Worm (Caenorhabditis elegans) whole organism, young adult: ENCODE results near the gene R05C11.2.
A peak's percentile ranks its signal among the peaks of the same experiment; 100 is the strongest.

Experiments used
- B0035.1 ChIP-seq: sonication (generic microtip); optimal IDR thresholded peaks from 2 replicates; lab custom pipeline; 2016; ENCODE audit warnings: missing genetic modification characterization, mild to moderate bottlenecking, missing compliant biosample characterization, missing genotype, missing genetic modification reagents
- F23B12.7 ChIP-seq: sonication (generic microtip); optimal IDR thresholded peaks from 2 replicates; lab custom pipeline; 2017; ENCODE audit warnings: missing genetic modification characterization, mild to moderate bottlenecking, missing compliant biosample characterization, antibody characterized with exemption, moderate library complexity; ENCODE audit not compliant: insufficient read depth
- F33H1.4 ChIP-seq: fragments of 200-800 bp; sonication (Bioruptor generic); IDR thresholded peaks from 2 replicates; pipeline ENCODE4 v1.3.6; 2022; ENCODE audit warnings: missing genetic modification reagents, missing genetic modification characterization, missing compliant biosample characterization
- F37B4.10 ChIP-seq: fragments of 200-800 bp; sonication (Bioruptor generic); IDR thresholded peaks from 2 replicates; pipeline ENCODE4 v1.3.6; 2022; ENCODE audit warnings: missing genetic modification characterization, missing compliant biosample characterization
- F39B2.1 ChIP-seq: fragments of 200-800 bp; sonication (Bioruptor generic); IDR thresholded peaks from 2 replicates; pipeline ENCODE4 v1.3.6; 2022; ENCODE audit warnings: missing genetic modification reagents, missing genetic modification characterization, missing compliant biosample characterization
- F49E8.2 ChIP-seq: sonication (generic microtip); optimal IDR thresholded peaks from 3 replicates; lab custom pipeline; 2017; ENCODE audit warnings: missing genetic modification characterization, mild to moderate bottlenecking, missing compliant biosample characterization, antibody characterized with exemption, moderate library complexity; ENCODE audit not compliant: insufficient read depth
- F52B5.7 ChIP-seq: sonication (generic microtip); optimal IDR thresholded peaks from 2 replicates; lab custom pipeline; 2016; ENCODE audit warnings: mild to moderate bottlenecking, missing genetic modification characterization, missing compliant biosample characterization
- F57C9.4 ChIP-seq: sonication (generic microtip); optimal IDR thresholded peaks from 2 replicates; lab custom pipeline; 2017; ENCODE audit warnings: mild to moderate bottlenecking, missing genetic modification characterization, missing compliant biosample characterization
- K12H6.12 ChIP-seq: fragments of 200-800 bp; sonication (Bioruptor generic); optimal IDR thresholded peaks from 2 replicates; lab custom pipeline; 2018; ENCODE audit warnings: mild to moderate bottlenecking, missing genetic modification characterization, missing compliant biosample characterization
- Y53F4B.3 ChIP-seq: fragments of 200-800 bp; sonication (Bioruptor generic); IDR thresholded peaks from 2 replicates; pipeline ENCODE4 v1.3.6; 2022; ENCODE audit warnings: missing genetic modification reagents, missing genetic modification characterization, missing compliant biosample characterization
- ama-1 ChIP-seq, 3 experiments: fragments of 150-350 bp in 1 of 3; sonication (generic microtip) in 2 of 3; optimal IDR thresholded peaks; 2 replicates each; lab custom pipeline; 2014 to 2018; ENCODE audit warnings: missing biosample characterization in 2 of 3, missing genetic modification characterization in 2 of 3, missing genetic modification reagents in 2 of 3
- attf-3 ChIP-seq: fragments of 200-800 bp; sonication (Bioruptor generic); conservative IDR thresholded peaks from 2 replicates; pipeline ENCODE4 v1.3.6; 2022; ENCODE audit warnings: missing genetic modification reagents, missing genetic modification characterization, missing compliant biosample characterization
- attf-6 ChIP-seq: fragments of 200-800 bp; sonication (Bioruptor generic); IDR thresholded peaks from 2 replicates; pipeline ENCODE4 v1.3.6; 2022; ENCODE audit warnings: missing genetic modification reagents, missing genetic modification characterization, missing compliant biosample characterization
- ceh-27 ChIP-seq: fragments of 200-800 bp; sonication (Bioruptor generic); optimal IDR thresholded peaks from 2 replicates; lab custom pipeline; 2018; ENCODE audit warnings: mild to moderate bottlenecking, missing genetic modification characterization, moderate library complexity, missing compliant biosample characterization
- ceh-91 ChIP-seq: fragments of 200-800 bp; sonication (Bioruptor generic); IDR thresholded peaks from 2 replicates; pipeline ENCODE4 v1.3.6; 2022; ENCODE audit warnings: missing genetic modification reagents, missing genetic modification characterization, missing compliant biosample characterization
- dox-1 ChIP-seq: fragments of 200-800 bp; sonication (Bioruptor generic); IDR thresholded peaks from 2 replicates; pipeline ENCODE4 v1.3.6; 2022; ENCODE audit warnings: missing genetic modification reagents, missing genetic modification characterization, missing compliant biosample characterization
- dpl-1 ChIP-seq: fragments of 150-350 bp; optimal IDR thresholded peaks from 2 replicates; lab custom pipeline; 2014; ENCODE audit warnings: missing biosample characterization, missing genetic modification reagents, missing genetic modification characterization
- egl-44 ChIP-seq: fragments of 200-800 bp; sonication (Bioruptor generic); IDR thresholded peaks from 2 replicates; pipeline ENCODE4 v1.3.6; 2022; ENCODE audit warnings: missing genetic modification reagents, missing genetic modification characterization, missing compliant biosample characterization
- egrh-3 ChIP-seq: fragments of 200-800 bp; sonication (Bioruptor generic); IDR thresholded peaks from 2 replicates; pipeline ENCODE4 v1.3.6; 2022; ENCODE audit warnings: missing genetic modification reagents, missing genetic modification characterization, missing compliant biosample characterization
- ets-4 ChIP-seq: fragments of 200-800 bp; sonication (Bioruptor generic); optimal IDR thresholded peaks from 2 replicates; lab custom pipeline; 2018; ENCODE audit warnings: mild to moderate bottlenecking, missing genetic modification characterization, missing compliant biosample characterization
- gei-17 ChIP-seq: fragments of 200-800 bp; sonication (Bioruptor generic); optimal IDR thresholded peaks from 2 replicates; lab custom pipeline; 2018; ENCODE audit warnings: mild to moderate bottlenecking, missing genetic modification characterization, missing compliant biosample characterization
- hlh-26 ChIP-seq: fragments of 200-800 bp; sonication (Bioruptor generic); conservative IDR thresholded peaks from 2 replicates; pipeline ENCODE4 v1.3.6; 2022; ENCODE audit warnings: missing genetic modification reagents, missing genetic modification characterization, missing compliant biosample characterization
- hmg-20 ChIP-seq: fragments of 200-800 bp; sonication (Bioruptor generic); IDR thresholded peaks from 2 replicates; pipeline ENCODE4 v1.3.6; 2022; ENCODE audit warnings: missing genetic modification reagents, missing genetic modification characterization, missing compliant biosample characterization
- lin-35 ChIP-seq, 3 experiments: fragments of 150-350 bp in 2 of 3; sonication (generic microtip) in 1 of 3; optimal IDR thresholded peaks; 2 replicates each; lab custom pipeline; 2014 to 2018; ENCODE audit warnings: missing biosample characterization in 3 of 3, missing genetic modification characterization in 3 of 3, missing genetic modification reagents in 3 of 3
- madf-6 ChIP-seq: fragments of 200-800 bp; sonication (Bioruptor generic); IDR thresholded peaks from 2 replicates; pipeline ENCODE4 v1.3.6; 2022; ENCODE audit warnings: missing genetic modification reagents, missing genetic modification characterization, missing compliant biosample characterization
- mcd-1 ChIP-seq: fragments of 200-800 bp; sonication (Bioruptor generic); IDR thresholded peaks from 2 replicates; pipeline ENCODE4 v1.3.6; 2022; ENCODE audit warnings: missing genetic modification reagents, missing genetic modification characterization, missing compliant biosample characterization
- nfya-2 ChIP-seq: fragments of 200-800 bp; sonication (Bioruptor generic); IDR thresholded peaks from 2 replicates; pipeline ENCODE4 v1.3.6; 2022; ENCODE audit warnings: missing genetic modification reagents, missing genetic modification characterization, missing compliant biosample characterization
- nfyb-1 ChIP-seq: fragments of 200-800 bp; sonication (Bioruptor generic); IDR thresholded peaks from 2 replicates; pipeline ENCODE4 v1.3.6; 2022; ENCODE audit warnings: missing genetic modification reagents, missing genetic modification characterization, missing compliant biosample characterization
- nhr-120 ChIP-seq: fragments of 200-800 bp; sonication (Bioruptor generic); IDR thresholded peaks from 2 replicates; pipeline ENCODE4 v1.3.6; 2022; ENCODE audit warnings: missing genetic modification characterization, missing compliant biosample characterization
- nhr-80 ChIP-seq: sonication (generic microtip); optimal IDR thresholded peaks from 2 replicates; lab custom pipeline; 2016; ENCODE audit warnings: missing genetic modification characterization, missing compliant biosample characterization
- nhr-90 ChIP-seq: sonication (generic microtip); optimal IDR thresholded peaks from 2 replicates; lab custom pipeline; 2016; ENCODE audit warnings: missing genotype, mild to moderate bottlenecking, missing genetic modification characterization, missing compliant biosample characterization
- sdz-38 ChIP-seq: sonication (generic microtip); optimal IDR thresholded peaks from 2 replicates; lab custom pipeline; 2016; ENCODE audit warnings: missing genotype, missing genetic modification characterization, missing compliant biosample characterization
- sea-2 ChIP-seq: fragments of 200-800 bp; sonication (Bioruptor generic); IDR thresholded peaks from 2 replicates; pipeline ENCODE4 v1.3.6; 2022; ENCODE audit warnings: missing genetic modification characterization, missing compliant biosample characterization
- snpc-1.1 ChIP-seq: sonication (generic microtip); optimal IDR thresholded peaks from 2 replicates; lab custom pipeline; 2017; ENCODE audit warnings: missing genetic modification characterization, mild to moderate bottlenecking, missing compliant biosample characterization, antibody characterized with exemption, moderate library complexity, missing genotype, missing genetic modification reagents; ENCODE audit not compliant: insufficient read depth
- snpc-1.3 ChIP-seq: sonication (generic microtip); optimal IDR thresholded peaks from 2 replicates; lab custom pipeline; 2017; ENCODE audit warnings: missing genetic modification characterization, mild to moderate bottlenecking, missing compliant biosample characterization, antibody characterized with exemption, moderate library complexity, missing genotype, missing genetic modification reagents; ENCODE audit not compliant: insufficient read depth
- unc-130 ChIP-seq: sonication (generic microtip); optimal IDR thresholded peaks from 2 replicates; lab custom pipeline; 2016; ENCODE audit warnings: missing genetic modification reagents, missing genetic modification characterization, missing compliant biosample characterization
- zfh-2 ChIP-seq: fragments of 200-800 bp; sonication (Bioruptor generic); conservative IDR thresholded peaks from 2 replicates; pipeline ENCODE4 v1.3.6; 2022; ENCODE audit warnings: missing genetic modification reagents, missing genetic modification characterization, missing compliant biosample characterization
- zim-3 ChIP-seq: sonication (generic microtip); optimal IDR thresholded peaks from 2 replicates; lab custom pipeline; 2017; ENCODE audit warnings: mild to moderate bottlenecking, missing genetic modification characterization, moderate library complexity, missing compliant biosample characterization
- ztf-18 ChIP-seq: sonication (generic microtip); optimal IDR thresholded peaks from 2 replicates; lab custom pipeline; 2016; ENCODE audit warnings: missing genotype, mild to moderate bottlenecking, missing genetic modification characterization, missing compliant biosample characterization
- ztf-22 ChIP-seq: fragments of 200-800 bp; sonication (Bioruptor generic); optimal IDR thresholded peaks from 2 replicates; lab custom pipeline; 2018; ENCODE audit warnings: mild to moderate bottlenecking, missing genetic modification characterization, moderate library complexity, missing compliant biosample characterization
- ztf-25 ChIP-seq: fragments of 200-800 bp; sonication (Bioruptor generic); IDR thresholded peaks from 2 replicates; pipeline ENCODE4 v1.3.6; 2022; ENCODE audit warnings: missing genetic modification reagents, missing genetic modification characterization, missing compliant biosample characterization
- ztf-3 ChIP-seq: fragments of 200-800 bp; sonication (Bioruptor generic); optimal IDR thresholded peaks from 2 replicates; lab custom pipeline; 2018; ENCODE audit warnings: mild to moderate bottlenecking, missing genetic modification characterization, missing compliant biosample characterization

R05C11.2 gene

DNA sequence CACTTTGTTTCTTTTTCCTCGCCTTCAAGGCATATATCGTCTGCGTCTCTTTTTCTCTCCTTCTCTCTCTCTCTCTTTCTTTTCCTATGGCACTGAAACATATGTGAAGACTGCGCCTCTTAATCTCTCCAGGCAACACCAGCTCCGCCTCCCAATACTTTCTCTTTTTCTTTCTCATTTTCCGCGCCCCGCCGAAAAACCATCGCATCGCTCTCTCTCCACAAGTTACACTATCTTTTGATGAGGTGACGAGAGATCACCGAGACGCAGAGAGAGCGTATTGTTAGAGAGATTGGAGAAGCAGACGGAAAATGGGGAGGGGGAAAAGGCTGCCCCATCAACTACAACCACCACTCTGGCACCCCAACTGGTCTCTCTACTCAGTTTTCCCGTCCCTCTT lies 10.1 kb downstream of the R05C11.2 start (continued):
- TF ChIP-seq ztf-22 (GFP tag; lab: Kevin White, UChicago) (no peak), nfyb-1 (peak; percentile 50; the same call in 1 of the 2 replicates), K12H6.12 (peak; percentile 83), F57C9.4 (no peak), egrh-3 (no peak), nhr-80 (tag; lab: Kevin White, UChicago) (no peak), ceh-27 (GFP tag; lab: Kevin White, UChicago) (peak; percentile 60), F39B2.1 (GFP tag; lab: Robert Waterston, UW) (no peak), ets-4 (GFP tag; lab: Kevin White, UChicago) (no peak), Y53F4B.3 (no peak), zfh-2 (peak; percentile 94)

- no peak for TF ChIP-seq egl-44 (GFP tag; lab: Robert Waterston, UW)
- peak; percentile 56 for TF ChIP-seq zfh-2
- TF ChIP-seq, all 124 proteins: peak for 1
Observed at ce11 chrIV:2037497-2037896, 21.4 kb downstream of the R05C11.2 start.

DNA sequence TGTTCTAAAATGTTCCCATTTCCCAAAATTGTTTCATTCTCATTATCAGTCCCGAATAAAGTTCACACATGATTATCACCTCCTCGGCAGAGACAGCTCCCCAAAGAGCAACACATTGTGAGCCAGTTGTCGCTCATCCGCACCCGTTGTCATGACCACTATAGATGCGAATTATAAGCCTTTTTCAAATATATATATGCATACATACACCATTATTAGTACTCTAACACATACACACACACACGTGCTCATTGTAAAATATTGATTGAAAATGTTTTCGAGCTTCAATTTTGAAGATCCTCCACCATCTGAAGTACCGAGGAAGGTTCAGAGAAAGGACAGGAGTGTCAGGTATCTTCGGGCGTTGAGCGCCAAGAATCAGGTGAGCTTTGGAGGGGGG lies 21.9 kb downstream of the R05C11.2 start, which contains the start of the genes Y76B12C.9 and cng-2:
Gene Y76B12C.9, minus strand, starts transcription at position 101 of the 400 bp plus-strand sequence.
Gene cng-2, plus strand, starts transcription at position 218 of the 400 bp plus-strand sequence.
- TF ChIP-seq ama-1 (optimal IDR thresholded peaks at IDR 0.05; lab: Kevin White, UChicago) (no peak), ama-1 (GFP tag; optimal IDR thresholded peaks at IDR 0.05; lab: Kevin White, UChicago) (no peak), sea-2 (GFP tag; lab: Robert Waterston, UW) (no peak), F33H1.4 (GFP tag; lab: Robert Waterston, UW) (no peak)

DNA sequence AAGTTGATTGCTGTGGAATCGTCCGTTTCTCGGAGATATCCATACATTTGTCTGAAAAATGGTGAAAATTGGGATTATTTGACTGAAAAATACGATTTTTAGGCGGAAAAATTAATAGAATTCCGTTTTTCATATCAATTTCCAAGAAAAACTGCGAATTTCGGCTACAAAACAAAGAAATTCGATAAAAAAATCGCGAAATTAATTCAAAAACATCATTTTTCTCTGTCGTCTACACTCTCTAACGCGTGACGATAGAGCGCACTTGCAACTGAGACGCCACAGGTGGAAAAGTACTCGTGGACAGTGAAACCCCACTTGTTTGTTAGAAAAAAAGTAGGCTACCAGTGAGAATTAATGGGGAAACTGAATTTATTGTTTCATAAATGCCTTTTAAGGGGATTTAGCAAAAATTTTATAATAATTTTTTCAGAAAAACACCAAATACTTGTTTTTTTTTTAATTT lies 25.9 kb downstream of the R05C11.2 start, which contains the start of gene cpsf-1:
Gene cpsf-1, minus strand, starts transcription at position 51 of the 466 bp plus-strand sequence.
- TF ChIP-seq nfya-2 (GFP tag; lab: Robert Waterston, UW) (no peak), B0035.1 (tag; lab: Kevin White, UChicago) (no peak), snpc-1.3 (no peak), attf-6 (GFP tag; lab: Robert Waterston, UW) (no peak), unc-130 (GFP tag; lab: Kevin White, UChicago) (peak; percentile 43), F52B5.7 (no peak), nhr-80 (tag; lab: Kevin White, UChicago) (no peak), gei-17 (GFP tag; lab: Kevin White, UChicago) (no peak), egl-44 (GFP tag; lab: Robert Waterston, UW) (no peak), lin-35 (GFP tag; optimal IDR thresholded peaks at IDR 0.05; lab: Kevin White, UChicago) (peak in 1 of 3 experiments; percentile 74), ztf-25 (GFP tag; lab: Robert Waterston, UW) (peak; percentile 65; the same call in 1 of the 2 replicates), hlh-26 (GFP tag; lab: Robert Waterston, UW) (no peak), F37B4.10 (no peak), sdz-38 (tag; lab: Kevin White, UChicago) (no peak), snpc-1.1 (no peak), madf-6 (peak; percentile 50; the same call in 1 of the 2 replicates), zfh-2 (no peak), nhr-90 (tag; lab: Kevin White, UChicago) (no peak), nhr-120 (GFP tag; lab: Robert Waterston, UW) (no peak), hmg-20 (no peak), attf-3 (GFP tag; lab: Robert Waterston, UW) (peak; percentile 52; the same call in 1 of the 2 replicates), mcd-1 (GFP tag; lab: Robert Waterston, UW) (peak; percentile 97), ztf-18 (tag; lab: Kevin White, UChicago) (peak; percentile 33), dox-1 (GFP tag; lab: Robert Waterston, UW) (no peak), dpl-1 (GFP tag; lab: Kevin White, UChicago) (peak; percentile 42), ztf-3 (GFP tag; lab: Kevin White, UChicago) (no peak), nfyb-1 (no peak), F49E8.2 (tag; lab: Kevin White, UChicago) (peak; percentile 68), F23B12.7 (peak; percentile 82), zim-3 (tag; lab: Kevin White, UChicago) (no peak), ceh-91 (peak; percentile 57; the same call in 1 of the 2 replicates)
